Worm (Caenorhabditis elegans): Measurements from ENCODE around the gene nhr-114.
"Not testable (repeated sequence)": the region's sequence is repeated elsewhere in the genome, so short reads cannot be mapped to it uniquely, and the experiment has no call there.

The nhr-114 gene

ce11 chrV:4195283-4195682 lies 8.3 kb downstream of the nhr-114 start, which contains the start of gene algn-5:
Gene algn-5, plus strand, starts transcription at chrV:4195577.
- TF ChIP-seq hnd-1 (tag; optimal IDR thresholded peaks at IDR 0.05) (no peak), sea-1 (GFP tag; conservative IDR thresholded peaks at IDR 0.05) (no peak), ama-1 (optimal IDR thresholded peaks at IDR 0.05) (no peak), ets-7 (tag; optimal IDR thresholded peaks at IDR 0.05) (no peak), hmg-4 (GFP tag; optimal IDR thresholded peaks at IDR 0.05) (no peak), hmbx-1 (tag; optimal IDR thresholded peaks at IDR 0.05) (no peak), tbx-37 (GFP tag; conservative IDR thresholded peaks at IDR 0.05) (no peak), flt-1 (GFP tag; IDR thresholded peaks at IDR 0.05) (no peak), ceh-36 (tag; optimal IDR thresholded peaks at IDR 0.05) (no peak), F13C5.2 (tag; optimal IDR thresholded peaks at IDR 0.05) (no peak), ceh-13 (GFP tag; optimal IDR thresholded peaks at IDR 0.05) (no peak), tbx-11 (GFP tag; IDR thresholded peaks at IDR 0.05) (no peak), tra-4 (tag; optimal IDR thresholded peaks at IDR 0.05) (no peak)

DNA sequence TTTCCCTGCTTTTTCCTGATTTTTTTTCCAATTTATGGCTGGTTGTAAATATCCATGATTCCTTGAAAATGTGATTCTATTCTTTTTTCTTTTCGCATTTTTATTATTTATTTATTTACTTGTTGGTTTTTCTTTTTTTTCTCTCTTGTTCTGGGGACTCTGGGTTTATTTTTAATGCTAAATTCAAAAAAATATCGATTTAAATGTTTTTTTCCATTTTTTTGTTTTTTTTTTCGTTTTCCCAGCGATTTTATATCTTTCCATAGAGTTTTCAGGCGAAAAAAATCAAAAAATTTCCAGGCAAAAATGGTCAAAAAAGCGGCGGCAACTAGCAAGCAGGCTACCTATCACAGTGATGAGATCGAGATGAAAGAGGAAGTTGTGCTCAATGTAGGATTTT lies 12.2 kb downstream of the nhr-114 start, which contains the start of gene rpac-40:
TSS of gene rpac-40 (plus strand) at position 301 of the 400 bp plus-strand sequence.
- TF ChIP-seq ama-1 (optimal IDR thresholded peaks at IDR 0.05), result no peak
- TF ChIP-seq tbx-37 (GFP tag; conservative IDR thresholded peaks at IDR 0.05), result no peak
- TF ChIP-seq pes-1 (GFP tag; IDR thresholded peaks at IDR 0.05), result no peak

ce11 chrV:4204421-4204820 lies 17.4 kb downstream of the nhr-114 start, which contains the start of gene H43I07.1:
Gene H43I07.1, plus strand, starts transcription at chrV:4204721.
- no peak for TF ChIP-seq aly-1 (tag; optimal IDR thresholded peaks at IDR 0.05)
- TF ChIP-seq sea-1 (GFP tag; conservative IDR thresholded peaks at IDR 0.05), result no peak
- TF ChIP-seq F13C5.2 (tag; optimal IDR thresholded peaks at IDR 0.05), result no peak
- TF ChIP-seq ceh-13 (GFP tag; optimal IDR thresholded peaks at IDR 0.05), result no peak
- no peak for TF ChIP-seq tbx-37 (GFP tag; conservative IDR thresholded peaks at IDR 0.05)
- no peak for TF ChIP-seq hnd-1 (tag; optimal IDR thresholded peaks at IDR 0.05)
- TF ChIP-seq hmg-4 (GFP tag; optimal IDR thresholded peaks at IDR 0.05), result no peak
- TF ChIP-seq scrt-1 (GFP tag; IDR thresholded peaks at IDR 0.05), result no peak
- TF ChIP-seq hmbx-1 (tag; optimal IDR thresholded peaks at IDR 0.05), result no peak
- no peak for TF ChIP-seq ceh-36 (tag; optimal IDR thresholded peaks at IDR 0.05)
- no peak for TF ChIP-seq B0310.2 (tag; optimal IDR thresholded peaks at IDR 0.05)
- no peak for TF ChIP-seq pes-1 (GFP tag; IDR thresholded peaks at IDR 0.05)
- TF ChIP-seq tra-4 (tag; optimal IDR thresholded peaks at IDR 0.05), result no peak
- TF ChIP-seq tbx-11 (GFP tag; IDR thresholded peaks at IDR 0.05), result no peak

ce11 chrV:4211521-4211920 lies 24.5 kb downstream of the nhr-114 start:
- TF ChIP-seq sea-1 (GFP tag; conservative IDR thresholded peaks at IDR 0.05), result no peak
- no peak for TF ChIP-seq tbx-37 (GFP tag; conservative IDR thresholded peaks at IDR 0.05)
- no peak for TF ChIP-seq ama-1 (optimal IDR thresholded peaks at IDR 0.05)
- TF ChIP-seq hnd-1 (tag; optimal IDR thresholded peaks at IDR 0.05), result no peak
- TF ChIP-seq hmg-4 (GFP tag; optimal IDR thresholded peaks at IDR 0.05), result no peak
- TF ChIP-seq ceh-13 (GFP tag; optimal IDR thresholded peaks at IDR 0.05), result no peak
- no peak for TF ChIP-seq pes-1 (GFP tag; IDR thresholded peaks at IDR 0.05)
- TF ChIP-seq flt-1 (GFP tag; IDR thresholded peaks at IDR 0.05), result no peak
- TF ChIP-seq tra-4 (tag; optimal IDR thresholded peaks at IDR 0.05), result no peak
- no peak for TF ChIP-seq aly-1 (tag; optimal IDR thresholded peaks at IDR 0.05)
- no peak for TF ChIP-seq hmbx-1 (tag; optimal IDR thresholded peaks at IDR 0.05)
- no peak for TF ChIP-seq scrt-1 (GFP tag; IDR thresholded peaks at IDR 0.05)

DNA sequence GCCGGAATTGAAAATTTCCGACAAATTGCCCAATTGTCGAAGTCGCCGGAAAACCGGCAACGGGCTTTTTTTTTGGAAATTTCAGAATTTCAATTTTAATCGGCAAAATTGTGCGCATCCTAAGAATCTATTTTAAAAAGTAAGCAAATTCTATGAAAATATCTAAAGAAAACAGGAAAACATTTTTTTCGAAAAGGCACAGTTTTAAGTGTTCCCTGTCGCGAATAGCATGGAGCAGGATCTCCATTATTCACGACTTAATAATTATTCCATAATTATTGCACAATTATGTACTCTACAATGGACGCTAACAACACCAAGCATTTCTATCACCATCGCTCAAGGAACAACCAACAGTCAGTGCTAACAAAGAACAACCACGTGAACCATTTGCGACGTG lies 28.9 kb downstream of the nhr-114 start, which contains the start of gene H43I07.4:
TSS of gene H43I07.4 (plus strand) at position 301 of the 400 bp plus-strand sequence.
- TF ChIP-seq hnd-1, B0310.2, tra-4 (tag; optimal IDR thresholded peaks at IDR 0.05): not testable (repeated sequence)

DNA sequence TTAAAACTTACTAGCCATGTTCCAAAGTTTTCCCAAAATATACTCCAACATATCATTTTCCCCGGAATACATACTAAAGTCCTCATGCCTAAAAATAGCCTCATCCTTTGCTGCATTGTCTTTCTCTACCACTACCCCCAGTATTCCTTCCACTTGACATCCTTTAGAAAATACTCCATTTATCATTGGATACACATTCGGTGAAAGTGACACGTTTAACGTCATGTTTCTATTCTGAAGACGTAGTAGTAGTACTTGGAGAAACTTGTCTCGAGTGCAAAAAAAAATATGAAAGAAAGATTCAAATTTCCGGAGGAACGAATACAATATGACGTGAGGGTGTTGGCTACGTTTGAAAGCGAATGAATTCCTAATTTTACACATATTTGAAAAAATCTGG lies 29.9 kb downstream of the nhr-114 start:
- TF ChIP-seq tbx-11 (GFP tag; IDR thresholded peaks at IDR 0.05) (no peak), aly-1 (tag; optimal IDR thresholded peaks at IDR 0.05) (no peak), hmg-4 (GFP tag; optimal IDR thresholded peaks at IDR 0.05) (no peak), hnd-1 (tag; optimal IDR thresholded peaks at IDR 0.05) (no peak), tbx-37 (GFP tag; conservative IDR thresholded peaks at IDR 0.05) (no peak), scrt-1 (GFP tag; IDR thresholded peaks at IDR 0.05) (no peak), ceh-13 (GFP tag; optimal IDR thresholded peaks at IDR 0.05) (no peak), ets-7 (tag; optimal IDR thresholded peaks at IDR 0.05) (no peak), hmbx-1 (tag; optimal IDR thresholded peaks at IDR 0.05) (no peak), flt-1 (GFP tag; IDR thresholded peaks at IDR 0.05) (no peak), B0310.2 (tag; optimal IDR thresholded peaks at IDR 0.05) (no peak), ceh-36 (tag; optimal IDR thresholded peaks at IDR 0.05) (no peak), sea-1 (GFP tag; conservative IDR thresholded peaks at IDR 0.05) (no peak), pes-1 (GFP tag; IDR thresholded peaks at IDR 0.05) (no peak), tra-4 (tag; optimal IDR thresholded peaks at IDR 0.05) (no peak), F13C5.2 (tag; optimal IDR thresholded peaks at IDR 0.05) (no peak), ama-1 (optimal IDR thresholded peaks at IDR 0.05) (no peak)

DNA sequence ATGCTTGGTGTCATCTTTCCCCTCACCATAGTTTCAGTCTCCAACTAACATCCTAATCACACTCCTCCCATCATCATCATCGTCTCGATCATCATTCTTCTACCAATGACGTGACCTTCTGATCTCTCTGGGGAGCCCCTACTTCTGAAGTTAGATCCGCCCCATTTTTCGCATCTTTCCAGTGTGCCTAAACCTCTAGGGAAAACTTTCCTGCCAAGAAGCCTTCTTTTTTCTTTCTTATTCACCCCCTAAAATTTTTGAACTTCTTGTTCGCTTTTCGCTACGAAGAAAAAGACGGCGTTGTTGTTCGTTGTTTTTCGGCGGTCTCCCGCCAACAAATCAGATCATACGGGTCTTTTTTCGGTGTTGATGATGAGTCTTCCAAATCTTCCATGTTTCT lies 31.3 kb downstream of the nhr-114 start:
- TF ChIP-seq tbx-37 (GFP tag; conservative IDR thresholded peaks at IDR 0.05) (no peak), tbx-11 (GFP tag; IDR thresholded peaks at IDR 0.05) (no peak), sea-1 (GFP tag; conservative IDR thresholded peaks at IDR 0.05) (no peak), aly-1 (tag; optimal IDR thresholded peaks at IDR 0.05) (no peak), B0310.2 (tag; optimal IDR thresholded peaks at IDR 0.05) (no peak), ets-7 (tag; optimal IDR thresholded peaks at IDR 0.05) (no peak), ceh-36 (tag; optimal IDR thresholded peaks at IDR 0.05) (no peak), F13C5.2 (tag; optimal IDR thresholded peaks at IDR 0.05) (no peak), tra-4 (tag; optimal IDR thresholded peaks at IDR 0.05) (no peak), ama-1 (optimal IDR thresholded peaks at IDR 0.05) (no peak), pes-1 (GFP tag; IDR thresholded peaks at IDR 0.05) (no peak), hnd-1 (tag; optimal IDR thresholded peaks at IDR 0.05) (no peak), hmg-4 (GFP tag; optimal IDR thresholded peaks at IDR 0.05) (no peak), flt-1 (GFP tag; IDR thresholded peaks at IDR 0.05) (no peak), scrt-1 (GFP tag; IDR thresholded peaks at IDR 0.05) (no peak), ceh-13 (GFP tag; optimal IDR thresholded peaks at IDR 0.05) (no peak)

ce11 chrV:4219342-4219741 lies 32.3 kb downstream of the nhr-114 start, which contains the start of gene nlp-9:
Gene nlp-9, plus strand, starts transcription at chrV:4219642.
- no peak for TF ChIP-seq ceh-13 (GFP tag; optimal IDR thresholded peaks at IDR 0.05)
- no peak for TF ChIP-seq tbx-11 (GFP tag; IDR thresholded peaks at IDR 0.05)
- no peak for TF ChIP-seq sea-1 (GFP tag; conservative IDR thresholded peaks at IDR 0.05)
- TF ChIP-seq ets-7 (tag; optimal IDR thresholded peaks at IDR 0.05), result no peak
- TF ChIP-seq ama-1 (optimal IDR thresholded peaks at IDR 0.05), result no peak
- no peak for TF ChIP-seq ceh-36 (tag; optimal IDR thresholded peaks at IDR 0.05)
- TF ChIP-seq tra-4 (tag; optimal IDR thresholded peaks at IDR 0.05), result no peak
